Worm (Caenorhabditis elegans): Measurements from ENCODE around the gene F57B9.1.

ce11 chrIII:6955766-6956165, 6.1 kb upstream of the F57B9.1 start:
- no peak for TF ChIP-seq nhr-237 (tag; optimal IDR thresholded peaks at IDR 0.05)
- no peak for TF ChIP-seq nhr-76 (tag; optimal IDR thresholded peaks at IDR 0.05)
- no peak for TF ChIP-seq nhr-28 (tag; optimal IDR thresholded peaks at IDR 0.05)
- no peak for TF ChIP-seq blmp-1 (tag; optimal IDR thresholded peaks at IDR 0.05)
- TF ChIP-seq nhr-12 (tag; optimal IDR thresholded peaks at IDR 0.05), result no peak
- TF ChIP-seq zip-8 (tag; optimal IDR thresholded peaks at IDR 0.05), result no peak

Measured in whole organism, mixed stage, embryonic.